Fruit fly (Drosophila melanogaster) whole organism, adult: ENCODE results near the gene CG9166.

Experiments
- CG11617 ChIP-seq: fragments of 200-800 bp; sonication (Bioruptor generic); optimal IDR thresholded peaks from 2 replicates; lab custom pipeline; 2017; ENCODE audit warnings: mild to moderate bottlenecking, missing biosample characterization, missing genetic modification reagents, missing genetic modification characterization
- CG12768 ChIP-seq: fragments of 200-800 bp; sonication (Bioruptor generic); optimal IDR thresholded peaks from 2 replicates; lab custom pipeline; 2017; ENCODE audit warnings: missing biosample characterization, missing genetic modification characterization, mild to moderate bottlenecking, moderate library complexity, missing genetic modification reagents
- CG14711 ChIP-seq: fragments of 200-800 bp; sonication (Bioruptor generic); optimal IDR thresholded peaks from 2 replicates; lab custom pipeline; 2018; ENCODE audit warnings: missing biosample characterization, mild to moderate bottlenecking, missing genetic modification characterization, moderate library complexity
- CG33017 ChIP-seq: fragments of 200-800 bp; sonication (Bioruptor generic); optimal IDR thresholded peaks from 2 replicates; lab custom pipeline; 2018; ENCODE audit warnings: missing biosample characterization, mild to moderate bottlenecking, missing genetic modification characterization, moderate library complexity
- CG5204 ChIP-seq: fragments of 200-800 bp; sonication (Bioruptor generic); optimal IDR thresholded peaks from 2 replicates; lab custom pipeline; 2016; ENCODE audit warnings: missing biosample characterization, missing genetic modification characterization
- CG7045 ChIP-seq: fragments of 200-800 bp; sonication (Bioruptor generic); optimal IDR thresholded peaks from 2 replicates; lab custom pipeline; 2017; ENCODE audit warnings: missing biosample characterization, mild to moderate bottlenecking, missing genetic modification characterization
- CG7101 ChIP-seq: fragments of 200-800 bp; sonication (Bioruptor generic); optimal IDR thresholded peaks from 2 replicates; lab custom pipeline; 2018; ENCODE audit warnings: missing biosample characterization, mild to moderate bottlenecking, missing genetic modification characterization, moderate library complexity
- Clk ChIP-seq: fragments of 200-800 bp; sonication (Bioruptor generic); optimal IDR thresholded peaks from 2 replicates; lab custom pipeline; 2017; ENCODE audit warnings: missing biosample characterization, missing genetic modification characterization
- Crg-1 ChIP-seq: fragments of 200-800 bp; sonication (Bioruptor generic); optimal IDR thresholded peaks from 2 replicates; lab custom pipeline; 2016; ENCODE audit warnings: missing biosample characterization, missing genetic modification characterization
- Hr96 ChIP-seq: fragments of 200-800 bp; sonication (Bioruptor generic); optimal IDR thresholded peaks from 2 replicates; lab custom pipeline; 2016; ENCODE audit warnings: missing biosample characterization, missing genetic modification characterization
- Mnt ChIP-seq: fragments of 200-800 bp; sonication (Bioruptor generic); optimal IDR thresholded peaks from 2 replicates; lab custom pipeline; 2016; ENCODE audit warnings: missing biosample characterization, mild to moderate bottlenecking, missing genetic modification characterization
- bab1 ChIP-seq: fragments of 200-800 bp; sonication (Bioruptor generic); optimal IDR thresholded peaks from 3 replicates; lab custom pipeline; 2019; ENCODE audit warnings: missing biosample characterization, mild to moderate bottlenecking, missing genetic modification characterization, moderate library complexity
- cic ChIP-seq: fragments of 200-800 bp; sonication (Bioruptor generic); optimal IDR thresholded peaks from 2 replicates; lab custom pipeline; 2017; ENCODE audit warnings: missing biosample characterization, mild to moderate bottlenecking, missing genetic modification characterization, moderate library complexity
- cnc ChIP-seq, 2 experiments: fragments of >200 bp; optimal IDR thresholded peaks; 2 replicates each; lab custom pipeline; 2017
- kay ChIP-seq: fragments of 200-800 bp; sonication (Bioruptor generic); peaks from one replicate; lab custom pipeline; 2016; ENCODE audit warnings: missing biosample characterization, missing genetic modification characterization, borderline replicate concordance
- ovo ChIP-seq: fragments of 200-800 bp; sonication (Bioruptor generic); optimal IDR thresholded peaks from 2 replicates; lab custom pipeline; 2016; ENCODE audit warnings: missing biosample characterization, missing genetic modification characterization
- pad ChIP-seq: fragments of 200-800 bp; sonication (Bioruptor generic); optimal IDR thresholded peaks from 3 replicates; lab custom pipeline; 2017; ENCODE audit warnings: missing biosample characterization, missing genetic modification characterization, mild to moderate bottlenecking, moderate library complexity, missing genetic modification reagents
- tj ChIP-seq: fragments of 200-800 bp; sonication (Bioruptor generic); optimal IDR thresholded peaks from 3 replicates; lab custom pipeline; 2017; ENCODE audit warnings: missing biosample characterization, mild to moderate bottlenecking, missing genetic modification characterization, moderate library complexity
- toe ChIP-seq: fragments of 200-800 bp; sonication (Bioruptor generic); optimal IDR thresholded peaks from 2 replicates; lab custom pipeline; 2016; ENCODE audit warnings: missing biosample characterization, missing genetic modification characterization

The CG9166 gene

dm6 chr3L:1322706-1323105 is 28.2 kb upstream of the CG9166 start, which contains the start of gene CG9184:
TSS of gene CG9184 (minus strand) at chr3L:1322806.
- TF ChIP-seq cic (GFP tag; lab: Kevin White, UChicago) = no peak
- TF ChIP-seq tj (GFP tag; lab: Kevin White, UChicago) = no peak
- no peak for TF ChIP-seq Crg-1
- no peak for TF ChIP-seq bab1
- TF ChIP-seq ovo (GFP tag; lab: Kevin White, UChicago) = no peak
- no peak for TF ChIP-seq CG7101 (tag; lab: Kevin White, UChicago)
- TF ChIP-seq Clk (GFP tag; lab: Kevin White, UChicago) = no peak
- no peak for TF ChIP-seq CG5204
- no peak for TF ChIP-seq cnc (optimal IDR thresholded peaks at IDR 0.05; lab: Kevin White, UChicago)
- no peak for TF ChIP-seq kay (GFP tag; lab: Kevin White, UChicago)
- no peak for TF ChIP-seq CG12768
- TF ChIP-seq CG33017 = no peak
- no peak for TF ChIP-seq Mnt
- TF ChIP-seq CG11617 (GFP tag; lab: Kevin White, UChicago) = no peak
- no peak for TF ChIP-seq Hr96 (GFP tag; lab: Kevin White, UChicago)
- no peak for TF ChIP-seq toe
- TF ChIP-seq CG14711 (tag; lab: Kevin White, UChicago) = no peak
- no peak for TF ChIP-seq pad (GFP tag; lab: Kevin White, UChicago)

dm6 chr3L:1323136-1323535 is 27.8 kb upstream of the CG9166 start:
- TF ChIP-seq CG12768 (no peak), tj (GFP tag; lab: Kevin White, UChicago) (peak; percentile 38), Mnt (no peak), ovo (GFP tag; lab: Kevin White, UChicago) (no peak)

- TF ChIP-seq tj (GFP tag; lab: Kevin White, UChicago) (no peak), cic (GFP tag; lab: Kevin White, UChicago) (peak; percentile 32), Mnt (peak; percentile 18)
These were observed 25.9 kb upstream of the CG9166 start for dm6 chr3L:1324818-1325625.

dm6 chr3L:1325626-1325937 is 25.3 kb upstream of the CG9166 start:
- no peak for TF ChIP-seq CG7045 (GFP tag; lab: Kevin White, UChicago)
- peak; percentile 22 for TF ChIP-seq cic (GFP tag; lab: Kevin White, UChicago)

- TF ChIP-seq tj (GFP tag; lab: Kevin White, UChicago) = peak; percentile 46
- peak; percentile 13 for TF ChIP-seq Mnt
- TF ChIP-seq CG5204 = no peak
- TF ChIP-seq CG14711 (tag; lab: Kevin White, UChicago) = no peak
- no peak for TF ChIP-seq ovo (GFP tag; lab: Kevin White, UChicago)
- no peak for TF ChIP-seq toe
- TF ChIP-seq pad (GFP tag; lab: Kevin White, UChicago) = peak; percentile 17
These were observed 21.2 kb upstream of the CG9166 start, which contains the start of gene ND-ACP for dm6 chr3L:1329724-1330123. TSS of gene ND-ACP (plus strand) at chr3L:1329949.

- TF ChIP-seq toe (no peak), tj (GFP tag; lab: Kevin White, UChicago) (no peak), Clk (GFP tag; lab: Kevin White, UChicago) (no peak), CG7045 (GFP tag; lab: Kevin White, UChicago) (no peak), pad (GFP tag; lab: Kevin White, UChicago) (no peak), CG7101 (tag; lab: Kevin White, UChicago) (peak; percentile 24), CG33017 (peak; percentile 20), CG11617 (GFP tag; lab: Kevin White, UChicago) (no peak), bab1 (no peak), CG12768 (no peak), CG5204 (no peak)
These were observed 20.5 kb upstream of the CG9166 start for dm6 chr3L:1330420-1330819.

- no peak for TF ChIP-seq kay (GFP tag; lab: Kevin White, UChicago)
- no peak for TF ChIP-seq bab1
- TF ChIP-seq ovo (GFP tag; lab: Kevin White, UChicago) = no peak
- TF ChIP-seq Crg-1 = no peak
These were observed 19.4 kb upstream of the CG9166 start, which contains the start of gene msd1 for dm6 chr3L:1331542-1331941. TSS of gene msd1 (plus strand) at chr3L:1331744.

dm6 chr3L:1332973-1333372 is 17.9 kb upstream of the CG9166 start, which contains the start of gene msd5:
TSS of gene msd5 (minus strand) at chr3L:1333146.
- TF ChIP-seq Crg-1 (no peak), bab1 (no peak), CG11617 (GFP tag; lab: Kevin White, UChicago) (no peak), CG14711 (tag; lab: Kevin White, UChicago) (no peak), pad (GFP tag; lab: Kevin White, UChicago) (no peak), CG5204 (no peak), toe (no peak), kay (GFP tag; lab: Kevin White, UChicago) (no peak), cnc (optimal IDR thresholded peaks at IDR 0.05; lab: Kevin White, UChicago) (no peak)
